Worm (Caenorhabditis elegans): Measurements from ENCODE around the gene F46G11.6.

DNA sequence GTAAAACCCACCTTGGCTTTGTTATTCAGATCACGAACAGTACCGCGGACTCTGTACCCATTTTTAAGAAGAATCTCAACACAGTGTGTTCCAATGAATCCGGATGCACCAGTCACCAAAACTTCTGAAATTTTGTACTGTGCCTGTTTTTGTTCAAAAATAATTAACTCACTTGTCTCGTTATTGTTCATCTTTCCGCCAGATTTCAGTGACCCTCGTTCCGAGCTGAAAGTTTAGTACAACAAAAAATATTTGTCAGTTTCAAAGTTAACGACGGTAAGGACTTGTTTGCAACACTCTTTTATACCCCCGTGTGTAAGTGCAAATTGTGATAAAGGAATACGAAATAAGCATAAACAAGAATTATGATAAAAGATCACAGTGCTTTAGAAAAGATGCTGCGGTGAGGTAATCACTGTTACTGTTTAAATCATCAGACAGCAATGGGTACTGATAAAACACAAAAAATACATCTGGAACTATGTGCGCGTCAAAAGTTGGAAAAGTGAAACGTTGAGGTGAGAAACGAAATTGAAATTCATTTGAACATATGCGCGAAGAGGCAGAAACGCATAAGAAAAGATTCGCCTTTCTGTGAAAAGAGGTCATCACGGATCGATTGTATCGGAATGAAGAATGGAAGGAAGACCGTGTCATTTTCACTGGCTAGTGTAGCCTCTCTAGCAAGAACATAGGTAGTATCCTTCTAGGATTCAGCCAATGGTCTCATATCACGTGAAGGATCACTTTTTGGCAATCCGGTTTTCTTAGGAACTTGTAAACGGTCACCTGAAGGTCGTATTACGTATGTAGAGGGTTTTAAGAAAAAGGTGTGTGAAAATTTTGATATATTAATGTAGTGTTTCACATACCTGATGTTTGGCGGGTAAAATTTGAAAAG lies 48.5 kb downstream of the F46G11.6 start, which contains the start of gene F13D11.4:
- TF ChIP-seq unc-62 (GFP tag; optimal IDR thresholded peaks at IDR 0.05) (no peak), nfya-1 (tag; optimal IDR thresholded peaks at IDR 0.05; ENCODE audit: borderline replicate concordance, insufficient read depth) (no peak), T26A5.8 (tag; optimal IDR thresholded peaks at IDR 0.05) (no peak), him-1 (tag; optimal IDR thresholded peaks at IDR 0.05) (no peak), akir-1 (GFP tag; optimal IDR thresholded peaks at IDR 0.05) (no peak), cebp-2 (GFP tag; IDR thresholded peaks at IDR 0.05) (no peak), egrh-3 (GFP tag; IDR thresholded peaks at IDR 0.05) (no peak), dpl-1 (GFP tag; optimal IDR thresholded peaks at IDR 0.05) (no peak), Y53F4B.3 (GFP tag; IDR thresholded peaks at IDR 0.05) (no peak), let-607 (tag; optimal IDR thresholded peaks at IDR 0.05) (no peak), ets-4 (GFP tag; optimal IDR thresholded peaks at IDR 0.05) (no peak), snpc-4 (GFP tag; optimal IDR thresholded peaks at IDR 0.05) (no peak), snpc-4 (tag; optimal IDR thresholded peaks at IDR 0.05) (no peak)
